Fruit fly (Drosophila melanogaster): ENCODE measurements around the gene CG34301.

Gene CG34301

DNA sequence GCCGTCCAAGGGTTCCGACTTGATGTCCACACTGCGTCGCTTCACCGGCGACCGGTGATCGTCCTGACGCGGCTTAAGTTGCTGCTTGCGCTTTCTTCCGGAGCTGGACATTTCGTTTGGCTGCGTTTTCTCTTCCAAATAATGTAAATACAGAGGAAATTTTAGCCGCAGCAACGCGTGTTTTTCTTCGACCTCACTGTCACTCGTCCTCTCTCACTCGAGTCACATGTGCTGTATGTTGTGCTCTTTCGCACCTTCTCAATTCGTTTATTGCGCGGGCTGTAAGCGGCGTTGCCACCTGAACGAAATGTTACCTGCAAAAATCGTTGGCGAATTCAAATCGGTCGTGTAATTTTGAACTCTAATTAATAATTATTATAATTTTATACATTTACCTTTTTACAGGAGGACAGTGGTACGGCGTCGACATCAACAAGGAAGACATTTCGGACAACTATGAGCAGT, 32.2 kb downstream of the CG34301 start, which contains the start of gene CG9839:
TSS of gene CG9839 (minus strand) at position 415 of the 465 bp plus-strand sequence.
- no peak for TF ChIP-seq Dif (GFP tag; optimal IDR thresholded peaks at IDR 0.05; ENCODE audit: partially characterized antibody)
- no peak for TF ChIP-seq CrebA (GFP tag; optimal IDR thresholded peaks at IDR 0.05; ENCODE audit: borderline replicate concordance)
- no peak for TF ChIP-seq foxo (GFP tag; optimal IDR thresholded peaks at IDR 0.05)

DNA sequence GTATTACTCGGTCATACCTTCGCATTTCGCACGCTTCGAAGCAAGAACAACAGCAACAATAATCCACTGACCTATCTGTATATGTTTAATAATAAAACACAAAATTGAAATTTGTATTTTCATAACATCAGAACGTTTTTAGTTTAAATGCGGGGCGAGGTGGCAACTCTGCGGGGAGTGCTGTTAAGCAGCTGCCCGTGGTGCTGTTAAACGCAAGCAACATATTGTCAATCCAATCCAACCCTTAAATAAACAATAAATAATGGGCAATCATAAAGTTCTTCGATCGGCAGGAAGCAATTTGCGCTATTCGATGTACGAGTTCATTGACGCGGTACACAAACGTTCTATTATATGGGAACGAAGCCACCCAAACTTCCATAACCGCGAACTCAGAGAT, 32.9 kb downstream of the CG34301 start, which contains the start of gene hng2:
TSS of gene hng2 (plus strand) at position 219 of the 400 bp plus-strand sequence.
- TF ChIP-seq fru (GFP tag; optimal IDR thresholded peaks at IDR 0.05) (no peak), Myc (optimal IDR thresholded peaks at IDR 0.05) (peak; percentile 9)

dm6 chr3R:8806638-8807037, 33.4 kb downstream of the CG34301 start:
- TF ChIP-seq usp (GFP tag; optimal IDR thresholded peaks at IDR 0.05) (no peak), CG9705 (GFP tag; optimal IDR thresholded peaks at IDR 0.05) (no peak), lola (GFP tag; optimal IDR thresholded peaks at IDR 0.05) (no peak), fru (GFP tag; optimal IDR thresholded peaks at IDR 0.05) (no peak), Vsx2 (GFP tag; optimal IDR thresholded peaks at IDR 0.05; ENCODE audit: partially characterized antibody) (no peak), sage (GFP tag; optimal IDR thresholded peaks at IDR 0.05) (no peak), br (GFP tag; optimal IDR thresholded peaks at IDR 0.05) (no peak), GATAd (GFP tag; optimal IDR thresholded peaks at IDR 0.05) (no peak), Dif (GFP tag; optimal IDR thresholded peaks at IDR 0.05; ENCODE audit: partially characterized antibody) (no peak), psq (GFP tag; optimal IDR thresholded peaks at IDR 0.05) (no peak), CG32264 (GFP tag; optimal IDR thresholded peaks at IDR 0.05) (no peak), Abd-B (GFP tag; optimal IDR thresholded peaks at IDR 0.05) (no peak), Hr83 (GFP tag; optimal IDR thresholded peaks at IDR 0.05; ENCODE audit: poor library complexity, severe bottlenecking) (no peak), foxo (GFP tag; optimal IDR thresholded peaks at IDR 0.05) (no peak), Hr78 (GFP tag; optimal IDR thresholded peaks at IDR 0.05) (no peak), Hnf4 (GFP tag; optimal IDR thresholded peaks at IDR 0.05) (no peak), rgr (GFP tag; optimal IDR thresholded peaks at IDR 0.05) (no peak), brk (GFP tag; optimal IDR thresholded peaks at IDR 0.05) (no peak), Mio (GFP tag; optimal IDR thresholded peaks at IDR 0.05) (no peak), h (GFP tag; optimal IDR thresholded peaks at IDR 0.05) (no peak)

DNA sequence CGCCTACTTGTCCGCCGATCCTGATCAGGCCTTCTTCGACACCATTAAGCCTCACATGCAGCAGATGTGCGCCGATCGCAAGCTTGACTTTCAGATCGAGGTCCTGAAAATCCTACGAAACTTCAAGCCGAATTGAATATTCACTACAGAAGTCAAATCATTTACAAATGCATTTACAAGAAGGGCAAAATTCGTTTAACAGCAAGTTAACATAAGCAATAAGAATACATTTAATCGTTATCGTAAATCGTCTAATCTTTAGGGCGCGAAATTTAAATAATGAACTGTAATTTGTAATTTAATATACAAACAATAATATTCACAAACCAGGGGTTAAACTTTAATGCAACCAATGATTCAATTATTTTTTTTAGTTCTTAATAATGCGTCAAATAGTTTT, 33.8 kb downstream of the CG34301 start:
- TF ChIP-seq br (GFP tag; optimal IDR thresholded peaks at IDR 0.05) (no peak), woc (GFP tag; optimal IDR thresholded peaks at IDR 0.05) (no peak), brk (GFP tag; optimal IDR thresholded peaks at IDR 0.05) (no peak), psq (GFP tag; optimal IDR thresholded peaks at IDR 0.05) (no peak)

DNA sequence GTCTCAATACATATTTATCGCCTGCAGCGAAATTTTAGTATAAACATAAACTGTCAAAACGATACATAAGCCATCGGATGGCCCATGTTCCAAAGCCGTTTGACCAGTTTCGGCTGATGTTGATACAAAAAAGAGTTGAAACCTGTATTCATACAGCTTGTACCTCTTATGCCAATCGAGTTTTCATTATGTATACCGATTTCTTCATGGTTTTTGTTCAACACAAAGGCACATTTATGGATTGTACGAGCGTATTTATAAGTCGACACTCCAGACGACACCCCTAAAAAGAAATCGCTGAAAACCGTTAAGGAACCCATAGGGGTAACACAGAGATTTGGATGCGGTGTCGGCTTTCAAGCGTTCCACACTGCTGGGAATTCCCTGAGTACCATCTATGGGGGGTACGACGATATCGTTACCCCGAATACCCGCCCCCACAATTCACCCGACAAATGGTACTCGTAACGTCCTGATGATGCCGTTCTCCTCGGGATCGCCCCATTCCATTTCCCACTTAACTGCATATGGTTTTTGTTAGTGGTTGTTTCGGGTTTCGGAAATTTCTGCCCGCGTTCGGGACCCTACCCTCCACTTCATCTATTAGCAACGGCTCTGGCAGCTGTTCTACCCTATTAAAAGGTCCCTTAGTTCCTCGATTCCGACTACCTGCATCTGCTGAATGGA, 34.7 kb downstream of the CG34301 start:
- TF ChIP-seq dsf (GFP tag; optimal IDR thresholded peaks at IDR 0.05; ENCODE audit: borderline replicate concordance) (no peak), Hr78 (GFP tag; optimal IDR thresholded peaks at IDR 0.05) (no peak), Dif (GFP tag; optimal IDR thresholded peaks at IDR 0.05; ENCODE audit: partially characterized antibody) (peak; percentile 66), ey (GFP tag; optimal IDR thresholded peaks at IDR 0.05) (peak; percentile 26), Hnf4 (GFP tag; optimal IDR thresholded peaks at IDR 0.05) (peak; percentile 11), brk (GFP tag; optimal IDR thresholded peaks at IDR 0.05) (peak; percentile 5), fru (GFP tag; optimal IDR thresholded peaks at IDR 0.05) (no peak), jim (GFP tag; optimal IDR thresholded peaks at IDR 0.05) (no peak), woc (GFP tag; optimal IDR thresholded peaks at IDR 0.05) (peak; percentile 46), pan (optimal IDR thresholded peaks at IDR 0.05) (no peak), Rel (GFP tag; optimal IDR thresholded peaks at IDR 0.05) (no peak), Rel (tag; optimal IDR thresholded peaks at IDR 0.05) (peak; percentile 87)

DNA sequence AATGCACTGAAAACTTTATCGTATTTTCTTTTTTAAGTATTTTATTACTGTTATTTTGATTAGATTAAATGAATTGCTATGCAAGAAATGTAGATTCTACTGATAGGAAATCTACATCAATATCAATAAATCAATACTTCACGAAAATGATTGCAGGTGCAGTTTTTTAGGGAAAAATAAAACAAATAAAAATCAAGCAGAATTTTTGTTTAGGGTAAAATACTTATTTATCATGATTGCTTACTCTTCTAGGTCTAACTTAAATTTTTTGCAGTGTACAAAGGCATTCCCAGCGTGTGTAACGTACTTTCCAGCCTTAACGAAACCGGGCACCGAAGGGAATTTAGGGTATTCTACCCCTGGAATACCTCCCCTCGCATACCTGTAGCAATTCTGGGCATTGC, 35.3 kb downstream of the CG34301 start:
- TF ChIP-seq CrebA (GFP tag; optimal IDR thresholded peaks at IDR 0.05; ENCODE audit: borderline replicate concordance) (no peak), tai (GFP tag; optimal IDR thresholded peaks at IDR 0.05) (no peak), foxo (GFP tag; optimal IDR thresholded peaks at IDR 0.05) (peak in 1 of 2 experiments; percentile 72), sage (GFP tag; optimal IDR thresholded peaks at IDR 0.05) (peak; percentile 12), jim (GFP tag; optimal IDR thresholded peaks at IDR 0.05) (no peak), sv (GFP tag; optimal IDR thresholded peaks at IDR 0.05) (peak; percentile 53), woc (GFP tag; optimal IDR thresholded peaks at IDR 0.05) (peak; percentile 52), Dfd (GFP tag; optimal IDR thresholded peaks at IDR 0.05) (no peak), pan (optimal IDR thresholded peaks at IDR 0.05) (no peak), fru (GFP tag; optimal IDR thresholded peaks at IDR 0.05) (peak; percentile 69), GATAd (GFP tag; optimal IDR thresholded peaks at IDR 0.05) (no peak), HLH106 (tag; optimal IDR thresholded peaks at IDR 0.05) (peak; percentile 63), Hr83 (GFP tag; optimal IDR thresholded peaks at IDR 0.05; ENCODE audit: poor library complexity, severe bottlenecking) (no peak), N (GFP tag; optimal IDR thresholded peaks at IDR 0.05) (no peak), Sp1 (GFP tag; optimal IDR thresholded peaks at IDR 0.05) (peak; percentile 73), psq (GFP tag; optimal IDR thresholded peaks at IDR 0.05) (peak; percentile 16), ey (GFP tag; optimal IDR thresholded peaks at IDR 0.05) (peak; percentile 57), Rel (GFP tag; optimal IDR thresholded peaks at IDR 0.05) (peak; percentile 1), Rel (tag; optimal IDR thresholded peaks at IDR 0.05) (no peak), h (GFP tag; optimal IDR thresholded peaks at IDR 0.05) (peak; percentile 63), Dif (GFP tag; optimal IDR thresholded peaks at IDR 0.05; ENCODE audit: partially characterized antibody) (no peak), br (GFP tag; optimal IDR thresholded peaks at IDR 0.05) (peak; percentile 29), dl (GFP tag; optimal IDR thresholded peaks at IDR 0.05; ENCODE audit: insufficient read depth in 1 of 2, partially characterized antibody in 2 of 2) (no peak), Hr78 (GFP tag; optimal IDR thresholded peaks at IDR 0.05) (no peak)

All from whole organism, wandering third instar larva.